Fruit fly (Drosophila melanogaster): ENCODE measurements around the gene Mipp1.
A peak's percentile ranks its signal among the peaks of the same experiment; 100 is the strongest.

The Mipp1 gene

dm6 chr3L:16571014-16571738 lies 2.0 kb downstream of the Mipp1 start (continued):
- peak; percentile 45 for TF ChIP-seq caup (GFP tag; optimal IDR thresholded peaks at IDR 0.05; ENCODE audit: severe bottlenecking)
- no peak for TF ChIP-seq HLH4C (GFP tag; IDR thresholded peaks at IDR 0.05; ENCODE audit: partially characterized antibody)
- peak; percentile 46; the same call in 1 of the 2 replicates for TF ChIP-seq CG4730 (GFP tag; IDR thresholded peaks at IDR 0.05)
- no peak for TF ChIP-seq CG8290 (GFP tag; optimal IDR thresholded peaks at IDR 0.05)
- TF ChIP-seq CG8290 (tag; optimal IDR thresholded peaks at IDR 0.05): no peak
- no peak for TF ChIP-seq CG14860 (GFP tag; IDR thresholded peaks at IDR 0.05; ENCODE audit: partially characterized antibody)
- peak; percentile 42 for TF ChIP-seq CG13424 (tag; optimal IDR thresholded peaks at IDR 0.05)
- TF ChIP-seq CG10979 (tag; optimal IDR thresholded peaks at IDR 0.05): peak; percentile 38
- peak; percentile 45; the same call in 1 of the 2 replicates for TF ChIP-seq wdn (GFP tag; IDR thresholded peaks at IDR 0.05)
- TF ChIP-seq twi (tag; optimal IDR thresholded peaks at IDR 0.05): no peak
- TF ChIP-seq pros (GFP tag; optimal IDR thresholded peaks at IDR 0.05): no peak
- peak; percentile 21 for TF ChIP-seq CG9609 (GFP tag; optimal IDR thresholded peaks at IDR 0.05)
- TF ChIP-seq BEAF-32 (GFP tag; optimal IDR thresholded peaks at IDR 0.05): no peak
- peak; percentile 29 for TF ChIP-seq bcd (GFP tag; optimal IDR thresholded peaks at IDR 0.05)
- no peak for TF ChIP-seq hb (GFP tag; IDR thresholded peaks at IDR 0.05; ENCODE audit: partially characterized antibody)
- no peak for TF ChIP-seq ftz-f1 (GFP tag; optimal IDR thresholded peaks at IDR 0.05)
- no peak for TF ChIP-seq Hr78 (GFP tag; optimal IDR thresholded peaks at IDR 0.05)
- TF ChIP-seq Kr (GFP tag; optimal IDR thresholded peaks at IDR 0.05): no peak
- TF ChIP-seq CG7556 (GFP tag; optimal IDR thresholded peaks at IDR 0.05): peak; percentile 55
- 0 out of 3 replicates have a peak, but pooled peaks have one; percentile 33 for TF ChIP-seq CG34422 (GFP tag; IDR thresholded peaks at IDR 0.05)
- peak; percentile 72 for TF ChIP-seq Meics (GFP tag; optimal IDR thresholded peaks at IDR 0.05)
- 0 out of 3 replicates have a peak, but pooled peaks have one; percentile 21 for TF ChIP-seq ci (GFP tag; IDR thresholded peaks at IDR 0.05)
- TF ChIP-seq Opbp (GFP tag; IDR thresholded peaks at IDR 0.05; ENCODE audit: partially characterized antibody): no peak
- TF ChIP-seq fd96Cb (tag; optimal IDR thresholded peaks at IDR 0.05): no peak
- peak in 1 of 3 experiments; percentile 14 for TF ChIP-seq lola (GFP tag; optimal IDR thresholded peaks at IDR 0.05)
- peak; percentile 50 for TF ChIP-seq mam (GFP tag; optimal IDR thresholded peaks at IDR 0.05)
- TF ChIP-seq Sry-δ (GFP tag; optimal IDR thresholded peaks at IDR 0.05): no peak
- TF ChIP-seq B-H1 (GFP tag; IDR thresholded peaks at IDR 0.05): no peak; the same call in 2 of the 3 replicates
- TF ChIP-seq CG12104 (GFP tag; optimal IDR thresholded peaks at IDR 0.05): no peak
- peak; percentile 82 for TF ChIP-seq CG2120 (GFP tag; optimal IDR thresholded peaks at IDR 0.05)
- no peak for TF ChIP-seq CG4707 (GFP tag; optimal IDR thresholded peaks at IDR 0.05)
- no peak for TF ChIP-seq h (optimal IDR thresholded peaks at IDR 0.05)
- peak; percentile 11 for TF ChIP-seq CG4820 (GFP tag; optimal IDR thresholded peaks at IDR 0.05)
- no peak for TF ChIP-seq kni (GFP tag; optimal IDR thresholded peaks at IDR 0.05)
- no peak for TF ChIP-seq CG31365 (tag; optimal IDR thresholded peaks at IDR 0.05)
- TF ChIP-seq Ada2b (GFP tag; IDR thresholded peaks at IDR 0.05): peak; percentile 48
- peak; percentile 22 for TF ChIP-seq nau (GFP tag; optimal IDR thresholded peaks at IDR 0.05)
- TF ChIP-seq CG16815 (GFP tag; optimal IDR thresholded peaks at IDR 0.05): no peak
- TF ChIP-seq CG34376 (GFP tag; optimal IDR thresholded peaks at IDR 0.05): no peak
- TF ChIP-seq CG4282 (GFP tag; optimal IDR thresholded peaks at IDR 0.05): no peak
- peak; percentile 71 for TF ChIP-seq CG2678 (tag; optimal IDR thresholded peaks at IDR 0.05)
- TF ChIP-seq CG7839 (tag; optimal IDR thresholded peaks at IDR 0.05): peak; percentile 67
- peak; percentile 30; the same call in 1 of the 2 replicates for TF ChIP-seq CG4404 (GFP tag; IDR thresholded peaks at IDR 0.05)
- TF ChIP-seq stc (GFP tag; IDR thresholded peaks at IDR 0.05): peak; percentile 55; the same call in 1 of the 2 replicates
- TF ChIP-seq CG2116 (GFP tag; optimal IDR thresholded peaks at IDR 0.05): no peak
- TF ChIP-seq ssp (GFP tag; IDR thresholded peaks at IDR 0.05): no peak
- no peak for TF ChIP-seq Dad (GFP tag; optimal IDR thresholded peaks at IDR 0.05)
- TF ChIP-seq CG15479 (GFP tag; optimal IDR thresholded peaks at IDR 0.05): no peak
- TF ChIP-seq odd (GFP tag; optimal IDR thresholded peaks at IDR 0.05): no peak
